Worm (Caenorhabditis elegans) whole organism, L1 larva: Measurements from ENCODE around the gene epg-5.

Experiments
- C16A3.4 ChIP-seq: fragments of 150-350 bp; optimal IDR thresholded peaks from 2 replicates; lab custom pipeline; 2014; ENCODE audit warnings: missing biosample characterization, missing genetic modification characterization
- F16B12.6 ChIP-seq: fragments of 150-350 bp; optimal IDR thresholded peaks from 2 replicates; lab custom pipeline; 2014; ENCODE audit warnings: missing biosample characterization, missing genetic modification characterization
- aha-1 ChIP-seq: fragments of 150-350 bp; optimal IDR thresholded peaks from 2 replicates; lab custom pipeline; 2014; ENCODE audit warnings: missing biosample characterization, missing genetic modification characterization
- blmp-1 ChIP-seq: fragments of 150-350 bp; optimal IDR thresholded peaks from 2 replicates; lab custom pipeline; 2014; ENCODE audit warnings: missing biosample characterization, missing genetic modification characterization
- ceh-63 ChIP-seq: fragments of 200-800 bp; sonication (Bioruptor generic); optimal IDR thresholded peaks from 2 replicates; lab custom pipeline; 2018; ENCODE audit warnings: mild to moderate bottlenecking, missing genetic modification characterization, missing compliant biosample characterization
- ceh-82 ChIP-seq, 3 experiments: fragments of 150-350 bp in 1 of 3; sonication (generic microtip) in 2 of 3; optimal IDR thresholded peaks; 2 replicates each; lab custom pipeline; 2014 to 2017; ENCODE audit warnings: missing biosample characterization in 3 of 3, missing genetic modification characterization in 3 of 3
- ces-1 ChIP-seq: fragments of 150-350 bp; optimal IDR thresholded peaks from 2 replicates; lab custom pipeline; 2014; ENCODE audit warnings: missing biosample characterization, missing genetic modification reagents, missing genetic modification characterization
- dpl-1 ChIP-seq, 3 experiments: fragments of 150-350 bp in 2 of 3; sonication (generic microtip) in 1 of 3; optimal IDR thresholded peaks; 2 replicates each; lab custom pipeline; 2014 to 2017; ENCODE audit warnings: missing biosample characterization in 3 of 3, missing genetic modification characterization in 3 of 3, missing genetic modification reagents in 3 of 3
- dsc-1 ChIP-seq: sonication (generic microtip); optimal IDR thresholded peaks from 2 replicates; lab custom pipeline; 2016; ENCODE audit warnings: mild to moderate bottlenecking, missing genetic modification characterization, missing compliant biosample characterization
- efl-1 ChIP-seq, 4 experiments: fragments of 150-350 bp; optimal IDR thresholded peaks in 3 of 4; peaks in 1 of 4; 1 replicate in 1 of 4; 2 replicates in 3 of 4; lab custom pipeline; 2014; ENCODE audit warnings: missing biosample characterization in 2 of 4, missing genetic modification characterization in 2 of 4, missing genetic modification reagents in 2 of 4
- efl-3 ChIP-seq: fragments of 200-800 bp; sonication (Bioruptor generic); optimal IDR thresholded peaks from 2 replicates; lab custom pipeline; 2018; ENCODE audit warnings: mild to moderate bottlenecking, missing genetic modification characterization, missing compliant biosample characterization
- elt-2 ChIP-seq: sonication (generic microtip); optimal IDR thresholded peaks from 2 replicates; lab custom pipeline; 2016; ENCODE audit warnings: missing genetic modification characterization, mild to moderate bottlenecking, inconsistent platforms, missing compliant biosample characterization, missing genetic modification reagents
- fkh-10 ChIP-seq: sonication (generic microtip); optimal IDR thresholded peaks from 2 replicates; lab custom pipeline; 2017; ENCODE audit warnings: missing biosample characterization, missing genetic modification reagents, missing genetic modification characterization
- fkh-4 ChIP-seq: sonication (generic microtip); optimal IDR thresholded peaks from 2 replicates; lab custom pipeline; 2016; ENCODE audit warnings: missing compliant biosample characterization, missing genetic modification characterization, borderline replicate concordance
- fkh-8 ChIP-seq: sonication (generic microtip); optimal IDR thresholded peaks from 2 replicates; lab custom pipeline; 2016; ENCODE audit warnings: mild to moderate bottlenecking, missing genetic modification characterization, missing compliant biosample characterization
- hlh-17 ChIP-seq: fragments of 200-800 bp; sonication (Bioruptor generic); optimal IDR thresholded peaks from 2 replicates; lab custom pipeline; 2018; ENCODE audit warnings: missing genetic modification characterization, mild to moderate bottlenecking, missing compliant biosample characterization, moderate library complexity, borderline replicate concordance
- jun-1 ChIP-seq: fragments of 150-350 bp; optimal IDR thresholded peaks from 2 replicates; lab custom pipeline; 2014; ENCODE audit warnings: missing biosample characterization, missing genetic modification reagents, missing genetic modification characterization
- lin-14 ChIP-seq: fragments of 200-800 bp; sonication (Bioruptor generic); optimal IDR thresholded peaks from 2 replicates; lab custom pipeline; 2018; ENCODE audit warnings: mild to moderate bottlenecking, missing genetic modification characterization, moderate library complexity, missing compliant biosample characterization
- lin-35 ChIP-seq, 2 experiments: fragments of 150-350 bp; optimal IDR thresholded peaks; 2 replicates each; lab custom pipeline; 2014; ENCODE audit warnings: missing biosample characterization in 2 of 2, missing genetic modification characterization in 2 of 2, missing genetic modification reagents in 2 of 2
- lin-39 ChIP-seq: fragments of 150-350 bp; optimal IDR thresholded peaks from 2 replicates; lab custom pipeline; 2014; ENCODE audit warnings: missing biosample characterization, missing genetic modification reagents, missing genetic modification characterization
- lir-3 ChIP-seq: sonication (generic microtip); optimal IDR thresholded peaks from 2 replicates; lab custom pipeline; 2016; ENCODE audit warnings: mild to moderate bottlenecking, missing genetic modification characterization, moderate library complexity, missing compliant biosample characterization; ENCODE audit not compliant: poor library complexity
- lsy-2 ChIP-seq, 2 experiments: fragments of 150-350 bp; optimal IDR thresholded peaks; 2 replicates each; lab custom pipeline; 2014; ENCODE audit warnings: missing biosample characterization in 2 of 2, missing genetic modification characterization in 2 of 2
- mdl-1 ChIP-seq, 2 experiments: fragments of 150-350 bp; optimal IDR thresholded peaks; 2 replicates each; lab custom pipeline; 2014 to 2017; ENCODE audit warnings: missing biosample characterization in 2 of 2, missing genetic modification characterization in 2 of 2, inconsistent platforms in 1 of 2
- mep-1 ChIP-seq: fragments of 150-350 bp; optimal IDR thresholded peaks from 2 replicates; lab custom pipeline; 2014; ENCODE audit warnings: missing biosample characterization, missing genetic modification characterization
- nhr-19 ChIP-seq: fragments of 200-800 bp; sonication (Bioruptor generic); conservative IDR thresholded peaks from 2 replicates; pipeline ENCODE4 v1.3.6; 2022; ENCODE audit warnings: missing genetic modification characterization, missing compliant biosample characterization
- nhr-20 ChIP-seq: sonication (generic microtip); optimal IDR thresholded peaks from 2 replicates; lab custom pipeline; 2016; ENCODE audit warnings: mild to moderate bottlenecking, missing genetic modification characterization, missing compliant biosample characterization
- nhr-237 ChIP-seq: fragments of 150-350 bp; optimal IDR thresholded peaks from 2 replicates; lab custom pipeline; 2014; ENCODE audit warnings: missing biosample characterization, missing genetic modification characterization
- nhr-28 ChIP-seq: fragments of 150-350 bp; optimal IDR thresholded peaks from 2 replicates; lab custom pipeline; 2014; ENCODE audit warnings: missing biosample characterization, missing genetic modification characterization
- nhr-47 ChIP-seq: sonication (generic microtip); optimal IDR thresholded peaks from 2 replicates; lab custom pipeline; 2016; ENCODE audit warnings: mild to moderate bottlenecking, missing genetic modification characterization, moderate library complexity, missing compliant biosample characterization
- nhr-71 ChIP-seq: sonication (generic microtip); optimal IDR thresholded peaks from 2 replicates; lab custom pipeline; 2016; ENCODE audit warnings: mild to moderate bottlenecking, missing genetic modification characterization, moderate library complexity, missing compliant biosample characterization
- nhr-77 ChIP-seq: fragments of 150-350 bp; optimal IDR thresholded peaks from 2 replicates; lab custom pipeline; 2014; ENCODE audit warnings: missing biosample characterization, missing genetic modification characterization
- nhr-90 ChIP-seq: sonication (generic microtip); optimal IDR thresholded peaks from 2 replicates; lab custom pipeline; 2016; ENCODE audit warnings: mild to moderate bottlenecking, missing genetic modification characterization, missing compliant biosample characterization; ENCODE audit not compliant: poor library complexity
- rnt-1 ChIP-seq: sonication (generic microtip); optimal IDR thresholded peaks from 2 replicates; lab custom pipeline; 2016; ENCODE audit warnings: mild to moderate bottlenecking, missing genetic modification characterization, moderate library complexity, missing compliant biosample characterization
- skn-1 ChIP-seq: fragments of 150-350 bp; optimal IDR thresholded peaks from 2 replicates; lab custom pipeline; 2014; ENCODE audit warnings: missing biosample characterization, missing genetic modification characterization
- snu-23 ChIP-seq: sonication (generic microtip); optimal IDR thresholded peaks from 2 replicates; lab custom pipeline; 2016; ENCODE audit warnings: missing genetic modification characterization, missing compliant biosample characterization
- sptf-1 ChIP-seq: fragments of 150-350 bp; optimal IDR thresholded peaks from 2 replicates; lab custom pipeline; 2014; ENCODE audit warnings: missing biosample characterization, missing genetic modification characterization
- swsn-7 ChIP-seq: sonication (generic microtip); optimal IDR thresholded peaks from 2 replicates; lab custom pipeline; 2016; ENCODE audit warnings: missing genetic modification characterization, missing compliant biosample characterization
- tbx-2 ChIP-seq: sonication (generic microtip); optimal IDR thresholded peaks from 2 replicates; lab custom pipeline; 2016; ENCODE audit warnings: missing genetic modification characterization, missing compliant biosample characterization
- tlp-1 ChIP-seq: fragments of 150-350 bp; optimal IDR thresholded peaks from 2 replicates; lab custom pipeline; 2014; ENCODE audit warnings: missing biosample characterization, missing genetic modification characterization
- unc-62 ChIP-seq: fragments of 150-350 bp; optimal IDR thresholded peaks from 2 replicates; lab custom pipeline; 2014; ENCODE audit warnings: missing biosample characterization, missing genetic modification reagents, missing genetic modification characterization
- xbp-1 ChIP-seq: sonication (generic microtip); optimal IDR thresholded peaks from 2 replicates; lab custom pipeline; 2016; ENCODE audit warnings: missing genetic modification characterization, missing compliant biosample characterization
- ztf-11 ChIP-seq, 2 experiments: sonication (generic microtip); optimal IDR thresholded peaks; 2 replicates each; lab custom pipeline; 2016 to 2017; ENCODE audit warnings: missing genetic modification characterization in 2 of 2, missing biosample characterization in 1 of 2, missing compliant biosample characterization in 1 of 2

Gene epg-5

ce11 chrII:6566628-6567180 is 42.5 kb downstream of the epg-5 start, which contains the start of the genes F18C5.5 and F18C5.9:
Gene F18C5.5, minus strand, starts transcription at chrII:6566728.
Gene F18C5.9, plus strand, starts transcription at chrII:6567130.
- TF ChIP-seq blmp-1 (tag; lab: Kevin White, UChicago): peak; percentile 58
- no peak for TF ChIP-seq fkh-10 (GFP tag; lab: Kevin White, UChicago)

ce11 chrII:6565077-6565476 is 44.1 kb downstream of the epg-5 start, which contains the start of gene mpz-3:
Gene mpz-3, minus strand, starts transcription at chrII:6565396.
- TF ChIP-seq ceh-63 (GFP tag; lab: Kevin White, UChicago) (no peak), F16B12.6 (tag; lab: Kevin White, UChicago) (no peak), dsc-1 (tag; lab: Kevin White, UChicago) (peak; percentile 34), sptf-1 (tag; lab: Kevin White, UChicago) (no peak), nhr-47 (peak; percentile 46), tbx-2 (peak; percentile 15), lir-3 (tag; lab: Kevin White, UChicago) (peak; percentile 9), nhr-19 (GFP tag; lab: Robert Waterston, UW) (peak; percentile 58), efl-3 (no peak), ztf-11 (tag; optimal IDR thresholded peaks at IDR 0.05; lab: Kevin White, UChicago) (no peak), mep-1 (tag; lab: Kevin White, UChicago) (peak; percentile 51), nhr-71 (tag; lab: Kevin White, UChicago) (peak; percentile 49), nhr-237 (tag; lab: Kevin White, UChicago) (no peak), fkh-4 (no peak), efl-1 (optimal IDR thresholded peaks at IDR 0.05; lab: Kevin White, UChicago) (peak; percentile 20 to 38), efl-1 (GFP tag; optimal IDR thresholded peaks at IDR 0.05 in 1 of 2; lab: Kevin White, UChicago) (peak in 1 of 2 experiments; percentile 94), skn-1 (peak; percentile 20), nhr-90 (tag; lab: Kevin White, UChicago) (peak; percentile 25), fkh-10 (GFP tag; lab: Kevin White, UChicago) (peak; percentile 24), swsn-7 (peak; percentile 45), rnt-1 (tag; lab: Kevin White, UChicago) (peak; percentile 56), ces-1 (GFP tag; lab: Kevin White, UChicago) (no peak), elt-2 (tag; lab: Kevin White, UChicago) (peak; percentile 24), snu-23 (GFP tag; lab: Kevin White, UChicago) (peak; percentile 70), lin-35 (GFP tag; optimal IDR thresholded peaks at IDR 0.05; lab: Kevin White, UChicago) (peak; percentile 22 to 59), ceh-82 (tag; optimal IDR thresholded peaks at IDR 0.05; lab: Kevin White, UChicago) (peak in 2 of 3 experiments; percentile 17 to 49), nhr-77 (tag; lab: Kevin White, UChicago) (peak; percentile 31), lsy-2 (tag; optimal IDR thresholded peaks at IDR 0.05; lab: Kevin White, UChicago) (peak; percentile 21 to 55), blmp-1 (tag; lab: Kevin White, UChicago) (peak; percentile 7), nhr-20 (tag; lab: Kevin White, UChicago) (peak; percentile 51), mdl-1 (tag; optimal IDR thresholded peaks at IDR 0.05; lab: Kevin White, UChicago) (peak in 1 of 2 experiments; percentile 12), dpl-1 (GFP tag; optimal IDR thresholded peaks at IDR 0.05; lab: Kevin White, UChicago) (peak in 2 of 3 experiments; percentile 17 to 25), xbp-1 (tag; lab: Kevin White, UChicago) (peak; percentile 31), hlh-17 (no peak), lin-39 (tag; lab: Kevin White, UChicago) (no peak), C16A3.4 (tag; lab: Kevin White, UChicago) (peak; percentile 13), unc-62 (GFP tag; lab: Kevin White, UChicago) (no peak)
- TF ChIP-seq, all 84 proteins: peak for 25

ce11 chrII:6563238-6563637 is 45.9 kb downstream of the epg-5 start:
- TF ChIP-seq fkh-10 (GFP tag; lab: Kevin White, UChicago) (peak; percentile 44), jun-1 (peak; percentile 26), ceh-82 (tag; optimal IDR thresholded peaks at IDR 0.05; lab: Kevin White, UChicago) (peak in 1 of 3 experiments; percentile 14), hlh-17 (no peak), aha-1 (tag; lab: Kevin White, UChicago) (no peak), nhr-28 (no peak), lin-14 (GFP tag; lab: Kevin White, UChicago) (peak; percentile 78), tlp-1 (tag; lab: Kevin White, UChicago) (no peak), sptf-1 (tag; lab: Kevin White, UChicago) (no peak), dsc-1 (tag; lab: Kevin White, UChicago) (peak; percentile 14), blmp-1 (tag; lab: Kevin White, UChicago) (peak; percentile 50), snu-23 (GFP tag; lab: Kevin White, UChicago) (peak; percentile 12), lsy-2 (tag; optimal IDR thresholded peaks at IDR 0.05; lab: Kevin White, UChicago) (peak in 1 of 2 experiments; percentile 14), fkh-8 (peak; percentile 35), rnt-1 (tag; lab: Kevin White, UChicago) (peak; percentile 11), F16B12.6 (tag; lab: Kevin White, UChicago) (no peak), efl-1 (optimal IDR thresholded peaks at IDR 0.05; lab: Kevin White, UChicago) (peak; percentile 24 to 40), efl-1 (GFP tag; optimal IDR thresholded peaks at IDR 0.05 in 1 of 2; lab: Kevin White, UChicago) (peak; percentile 16 to 89)
